Fruit fly (Drosophila melanogaster): ENCODE data around the gene Tsp26A.
A peak's percentile ranks its signal among the peaks of the same experiment; 100 is the strongest.

The Tsp26A gene

DNA sequence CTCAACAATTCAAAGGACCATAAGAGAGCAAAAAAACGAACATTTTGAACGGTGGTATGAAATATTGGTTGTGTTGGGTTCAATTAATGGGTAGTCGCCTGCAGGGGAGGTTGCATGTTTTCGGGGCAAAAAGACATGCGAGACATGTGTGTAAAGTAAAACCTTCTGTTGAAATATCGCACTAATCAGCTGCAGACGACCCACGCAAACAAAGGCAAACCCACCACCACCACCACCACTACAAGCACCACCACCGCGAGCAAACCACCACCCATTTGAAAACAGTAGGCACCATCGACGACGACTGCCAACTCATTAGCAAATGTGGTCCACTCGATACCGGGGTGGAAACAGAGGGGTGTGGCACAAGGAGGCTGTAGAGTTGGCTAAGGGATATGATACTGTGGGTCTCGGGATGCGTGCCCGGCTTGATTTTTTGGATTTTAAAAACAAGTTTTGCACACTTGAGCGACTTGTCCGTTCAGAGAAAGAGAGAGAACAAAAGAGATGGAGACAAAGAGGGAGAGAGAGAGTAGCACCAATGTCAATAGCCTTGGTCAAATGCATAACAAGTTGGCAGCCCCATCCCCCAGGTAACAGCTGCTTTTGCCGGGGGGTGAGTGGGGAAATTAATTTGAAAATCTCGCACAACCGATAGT is 22.8 kb upstream of the Tsp26A start (continued):
- TF ChIP-seq Jra (GFP tag; optimal IDR thresholded peaks at IDR 0.05) (no peak), rgr (GFP tag; optimal IDR thresholded peaks at IDR 0.05) (peak; percentile 39), dmrt93B (GFP tag; optimal IDR thresholded peaks at IDR 0.05) (no peak), pan (optimal IDR thresholded peaks at IDR 0.05) (no peak), Hr78 (GFP tag; optimal IDR thresholded peaks at IDR 0.05) (no peak), Mio (GFP tag; optimal IDR thresholded peaks at IDR 0.05) (no peak), foxo (GFP tag; optimal IDR thresholded peaks at IDR 0.05) (peak in 1 of 2 experiments; percentile 37), N (GFP tag; optimal IDR thresholded peaks at IDR 0.05) (no peak), dsf (GFP tag; optimal IDR thresholded peaks at IDR 0.05; ENCODE audit: borderline replicate concordance) (no peak), Vsx2 (GFP tag; optimal IDR thresholded peaks at IDR 0.05; ENCODE audit: partially characterized antibody) (no peak), jim (GFP tag; optimal IDR thresholded peaks at IDR 0.05) (no peak)

dm6 chr2L:5977729-5978078 is 22.3 kb upstream of the Tsp26A start:
- TF ChIP-seq h (GFP tag; optimal IDR thresholded peaks at IDR 0.05) (no peak), Jra (GFP tag; optimal IDR thresholded peaks at IDR 0.05) (peak; percentile 33)

dm6 chr2L:5978333-5979054 is 21.5 kb upstream of the Tsp26A start:
- peak; percentile 21 for TF ChIP-seq HLH106 (tag; optimal IDR thresholded peaks at IDR 0.05)
- peak; percentile 53 for TF ChIP-seq Hnf4 (GFP tag; optimal IDR thresholded peaks at IDR 0.05)
- TF ChIP-seq br (GFP tag; optimal IDR thresholded peaks at IDR 0.05): peak; percentile 50
- TF ChIP-seq sage (GFP tag; optimal IDR thresholded peaks at IDR 0.05): no peak
- TF ChIP-seq dl (GFP tag; optimal IDR thresholded peaks at IDR 0.05; ENCODE audit: insufficient read depth in 1 of 2, partially characterized antibody in 2 of 2): no peak
- peak; percentile 37 for TF ChIP-seq woc (GFP tag; optimal IDR thresholded peaks at IDR 0.05)
- TF ChIP-seq h (GFP tag; optimal IDR thresholded peaks at IDR 0.05): peak; percentile 79
- peak; percentile 70 for TF ChIP-seq brk (GFP tag; optimal IDR thresholded peaks at IDR 0.05)
- no peak for TF ChIP-seq pan (optimal IDR thresholded peaks at IDR 0.05)
- TF ChIP-seq OdsH (GFP tag; optimal IDR thresholded peaks at IDR 0.05): peak; percentile 34
- peak; percentile 67 for TF ChIP-seq Jra (GFP tag; optimal IDR thresholded peaks at IDR 0.05)
- TF ChIP-seq tai (GFP tag; optimal IDR thresholded peaks at IDR 0.05): no peak
- TF ChIP-seq sv (GFP tag; optimal IDR thresholded peaks at IDR 0.05): no peak
- TF ChIP-seq CrebA (GFP tag; optimal IDR thresholded peaks at IDR 0.05; ENCODE audit: borderline replicate concordance): peak; percentile 94
- peak; percentile 70 for TF ChIP-seq Hr83 (GFP tag; optimal IDR thresholded peaks at IDR 0.05; ENCODE audit: poor library complexity, severe bottlenecking)
- no peak for TF ChIP-seq dsf (GFP tag; optimal IDR thresholded peaks at IDR 0.05; ENCODE audit: borderline replicate concordance)
- no peak for TF ChIP-seq N (GFP tag; optimal IDR thresholded peaks at IDR 0.05)
- peak; percentile 38 for TF ChIP-seq rgr (GFP tag; optimal IDR thresholded peaks at IDR 0.05)
- TF ChIP-seq Mio (GFP tag; optimal IDR thresholded peaks at IDR 0.05): peak; percentile 37
- no peak for TF ChIP-seq Dif (GFP tag; optimal IDR thresholded peaks at IDR 0.05; ENCODE audit: partially characterized antibody)
- TF ChIP-seq lola (GFP tag; optimal IDR thresholded peaks at IDR 0.05): no peak
- TF ChIP-seq ey (GFP tag; optimal IDR thresholded peaks at IDR 0.05): no peak
- TF ChIP-seq Myc (optimal IDR thresholded peaks at IDR 0.05): no peak
- peak; percentile 3 for TF ChIP-seq Hr78 (GFP tag; optimal IDR thresholded peaks at IDR 0.05)
- no peak for TF ChIP-seq CG9705 (GFP tag; optimal IDR thresholded peaks at IDR 0.05)
- TF ChIP-seq Sp1 (GFP tag; optimal IDR thresholded peaks at IDR 0.05): peak; percentile 7
- TF ChIP-seq Rel (GFP tag; optimal IDR thresholded peaks at IDR 0.05): peak; percentile 78
- TF ChIP-seq Rel (tag; optimal IDR thresholded peaks at IDR 0.05): peak; percentile 72
- no peak for TF ChIP-seq fru (GFP tag; optimal IDR thresholded peaks at IDR 0.05)
- no peak for TF ChIP-seq CG32264 (GFP tag; optimal IDR thresholded peaks at IDR 0.05)
- TF ChIP-seq GATAd (GFP tag; optimal IDR thresholded peaks at IDR 0.05): no peak
- no peak for TF ChIP-seq Vsx2 (GFP tag; optimal IDR thresholded peaks at IDR 0.05; ENCODE audit: partially characterized antibody)
- no peak for TF ChIP-seq usp (GFP tag; optimal IDR thresholded peaks at IDR 0.05)
- TF ChIP-seq Dfd (GFP tag; optimal IDR thresholded peaks at IDR 0.05): no peak
- TF ChIP-seq jim (GFP tag; optimal IDR thresholded peaks at IDR 0.05): no peak
- TF ChIP-seq psq (GFP tag; optimal IDR thresholded peaks at IDR 0.05): peak; percentile 23
- peak; percentile 18 to 24 for TF ChIP-seq foxo (GFP tag; optimal IDR thresholded peaks at IDR 0.05)
- no peak for TF ChIP-seq Abd-B (GFP tag; optimal IDR thresholded peaks at IDR 0.05)
- no peak for TF ChIP-seq dmrt93B (GFP tag; optimal IDR thresholded peaks at IDR 0.05)

Data from whole organism, wandering third instar larva.